Fruit fly (Drosophila melanogaster) whole organism, embryonic: Measurements from ENCODE around the gene bsk.

Source experiments
- ATbp ChIP-seq: fragments of 200-800 bp; sonication (Bioruptor generic); optimal IDR thresholded peaks from 2 replicates; lab custom pipeline; 2017; ENCODE audit warnings: missing biosample characterization, mild to moderate bottlenecking, missing genetic modification characterization, missing genetic modification reagents
- B-H2 ChIP-seq: fragments of 200-800 bp; sonication (Bioruptor generic); optimal IDR thresholded peaks from 2 replicates; lab custom pipeline; 2018; ENCODE audit warnings: missing biosample characterization, mild to moderate bottlenecking, missing genetic modification characterization
- CG10431 ChIP-seq: fragments of 200-800 bp; sonication (Bioruptor generic); optimal IDR thresholded peaks from 3 replicates; lab custom pipeline; 2018; ENCODE audit warnings: missing biosample characterization, mild to moderate bottlenecking, missing genetic modification characterization
- CG11723 ChIP-seq: fragments of 200-800 bp; sonication (Bioruptor generic); optimal IDR thresholded peaks from 2 replicates; lab custom pipeline; 2017; ENCODE audit warnings: missing biosample characterization, mild to moderate bottlenecking, missing genetic modification characterization
- CG1233 ChIP-seq: fragments of 200-800 bp; sonication (Bioruptor generic); optimal IDR thresholded peaks from 4 replicates; lab custom pipeline; 2018; ENCODE audit warnings: missing biosample characterization, mild to moderate bottlenecking, missing genetic modification characterization
- CG13296 ChIP-seq: fragments of 200-800 bp; sonication (Bioruptor generic); optimal IDR thresholded peaks from 3 replicates; lab custom pipeline; 2018; ENCODE audit warnings: missing biosample characterization, mild to moderate bottlenecking, missing genetic modification characterization
- CG14710 ChIP-seq: fragments of 200-800 bp; sonication (Bioruptor generic); optimal IDR thresholded peaks from 3 replicates; lab custom pipeline; 2019; ENCODE audit warnings: missing biosample characterization, mild to moderate bottlenecking, missing genetic modification characterization, moderate library complexity
- CG15696 ChIP-seq: fragments of 200-800 bp; sonication (Bioruptor generic); optimal IDR thresholded peaks from 2 replicates; lab custom pipeline; 2019; ENCODE audit warnings: missing biosample characterization, mild to moderate bottlenecking, missing genetic modification characterization, moderate library complexity
- CG1603 ChIP-seq: fragments of 200-800 bp; sonication (Bioruptor generic); optimal IDR thresholded peaks from 2 replicates; lab custom pipeline; 2019; ENCODE audit warnings: missing biosample characterization, mild to moderate bottlenecking, missing genetic modification characterization, moderate library complexity
- CG17912 ChIP-seq: fragments of 200-800 bp; sonication (Bioruptor generic); optimal IDR thresholded peaks from 2 replicates; lab custom pipeline; 2018; ENCODE audit warnings: missing biosample characterization, mild to moderate bottlenecking, missing genetic modification characterization
- CG18764 ChIP-seq: fragments of 200-800 bp; sonication (Bioruptor generic); optimal IDR thresholded peaks from 3 replicates; lab custom pipeline; 2016; ENCODE audit warnings: missing biosample characterization, missing genetic modification characterization
- CG2199 ChIP-seq: fragments of 200-800 bp; sonication (Bioruptor generic); IDR thresholded peaks from 3 replicates; pipeline ENCODE4 v1.3.6; 2022; ENCODE audit warnings: missing biosample characterization, missing genetic modification characterization
- CG2202 ChIP-seq: fragments of 200-800 bp; sonication (Bioruptor generic); optimal IDR thresholded peaks from 2 replicates; lab custom pipeline; 2018; ENCODE audit warnings: missing biosample characterization, mild to moderate bottlenecking, missing genetic modification characterization
- CG2712 ChIP-seq: fragments of 200-800 bp; optimal IDR thresholded peaks from 3 replicates; lab custom pipeline; 2019; ENCODE audit warnings: missing biosample characterization, mild to moderate bottlenecking, missing genetic modification characterization, moderate library complexity
- CG2875 ChIP-seq: fragments of 200-800 bp; sonication (Bioruptor generic); optimal IDR thresholded peaks from 2 replicates; lab custom pipeline; 2017; ENCODE audit warnings: missing biosample characterization, mild to moderate bottlenecking, missing genetic modification characterization, missing genetic modification reagents
- CG32767 ChIP-seq: fragments of 200-800 bp; sonication (Bioruptor generic); IDR thresholded peaks from 2 replicates; pipeline ENCODE4 v1.3.6; 2022; ENCODE audit warnings: missing biosample characterization, missing genetic modification characterization
- CG33213 ChIP-seq: fragments of 200-800 bp; sonication (Bioruptor generic); optimal IDR thresholded peaks from 3 replicates; lab custom pipeline; 2016; ENCODE audit warnings: missing biosample characterization, missing genetic modification characterization
- CG34422 ChIP-seq: fragments of 200-800 bp; sonication (Bioruptor generic); IDR thresholded peaks from 3 replicates; pipeline ENCODE4 v1.3.6; 2022; ENCODE audit warnings: missing biosample characterization, missing genetic modification characterization
- CG4707 ChIP-seq: fragments of 200-800 bp; sonication (Bioruptor generic); optimal IDR thresholded peaks from 2 replicates; lab custom pipeline; 2018; ENCODE audit warnings: missing biosample characterization, mild to moderate bottlenecking, missing genetic modification characterization, moderate library complexity
- CG5953 ChIP-seq: fragments of 200-800 bp; sonication (Bioruptor generic); IDR thresholded peaks from 2 replicates; pipeline ENCODE4 v1.3.6; 2022; ENCODE audit warnings: missing biosample characterization, missing genetic modification characterization
- CG6254 ChIP-seq: fragments of 200-800 bp; sonication (Bioruptor generic); optimal IDR thresholded peaks from 3 replicates; lab custom pipeline; 2017; ENCODE audit warnings: mild to moderate bottlenecking, missing biosample characterization, missing genetic modification reagents, missing genetic modification characterization
- CG7357 ChIP-seq: fragments of 200-800 bp; sonication (Bioruptor generic); IDR thresholded peaks from 3 replicates; pipeline ENCODE4 v1.3.6; 2022; ENCODE audit warnings: missing biosample characterization, missing genetic modification characterization
- CG8089 ChIP-seq: fragments of 200-800 bp; sonication (Bioruptor generic); optimal IDR thresholded peaks from 3 replicates; lab custom pipeline; 2016; ENCODE audit warnings: missing biosample characterization, missing genetic modification characterization
- CG8924 ChIP-seq: fragments of 200-800 bp; optimal IDR thresholded peaks from 3 replicates; lab custom pipeline; 2019; ENCODE audit warnings: missing biosample characterization, mild to moderate bottlenecking, missing genetic modification characterization, moderate library complexity
- CHES-1-like ChIP-seq: fragments of 200-800 bp; sonication (Bioruptor generic); optimal IDR thresholded peaks from 2 replicates; lab custom pipeline; 2016; ENCODE audit warnings: missing biosample characterization, missing genetic modification characterization
- CTCF ChIP-seq: fragments of 200-800 bp; sonication (Bioruptor generic); optimal IDR thresholded peaks from 2 replicates; lab custom pipeline; 2017; ENCODE audit warnings: missing biosample characterization, mild to moderate bottlenecking, missing genetic modification characterization, moderate library complexity
- D ChIP-seq, 2 experiments: fragments of 200-800 bp in 1 of 2; fragments of >200 bp in 1 of 2; sonication (Bioruptor generic) in 1 of 2; optimal IDR thresholded peaks; 2 replicates in 1 of 2; 3 replicates in 1 of 2; lab custom pipeline; 2017; ENCODE audit warnings: mild to moderate bottlenecking in 1 of 2, missing biosample characterization in 1 of 2, missing genetic modification characterization in 1 of 2, missing genetic modification reagents in 1 of 2
- Fer1 ChIP-seq: fragments of 200-800 bp; sonication (Bioruptor generic); optimal IDR thresholded peaks from 2 replicates; lab custom pipeline; 2017; ENCODE audit warnings: missing biosample characterization, mild to moderate bottlenecking, missing genetic modification characterization
- HmgZ ChIP-seq: fragments of 200-800 bp; sonication (Bioruptor generic); optimal IDR thresholded peaks from 2 replicates; lab custom pipeline; 2018; ENCODE audit warnings: missing biosample characterization, mild to moderate bottlenecking, missing genetic modification characterization
- Kr ChIP-seq: fragments of 200-800 bp; sonication (Bioruptor generic); optimal IDR thresholded peaks from 2 replicates; lab custom pipeline; 2017; ENCODE audit warnings: missing biosample characterization, mild to moderate bottlenecking, missing genetic modification characterization
- Med ChIP-seq: fragments of 200-800 bp; sonication (Bioruptor generic); peaks from one replicate; lab custom pipeline; 2016; ENCODE audit warnings: missing biosample characterization, missing genetic modification characterization, mild to moderate bottlenecking, inconsistent platforms, moderate library complexity
- NC2β ChIP-seq: fragments of 200-800 bp; sonication (Bioruptor generic); optimal IDR thresholded peaks from 2 replicates; lab custom pipeline; 2016; ENCODE audit warnings: missing biosample characterization, missing genetic modification characterization
- Neu2 ChIP-seq: fragments of 200-800 bp; sonication (Bioruptor generic); optimal IDR thresholded peaks from 3 replicates; lab custom pipeline; 2016; ENCODE audit warnings: missing biosample characterization, missing genetic modification characterization, borderline replicate concordance
- Xrp1 ChIP-seq: fragments of 200-800 bp; sonication (Bioruptor generic); IDR thresholded peaks from 2 replicates; pipeline ENCODE4 v1.3.6; 2022; ENCODE audit warnings: missing biosample characterization, missing genetic modification characterization
- al ChIP-seq: fragments of 200-800 bp; sonication (Bioruptor generic); IDR thresholded peaks from 2 replicates; pipeline ENCODE4 v1.3.6; 2022; ENCODE audit warnings: missing biosample characterization, missing genetic modification characterization
- cg ChIP-seq: fragments of 200-800 bp; sonication (Bioruptor generic); optimal IDR thresholded peaks from 3 replicates; lab custom pipeline; 2019; ENCODE audit warnings: missing biosample characterization, mild to moderate bottlenecking, missing genetic modification characterization, moderate library complexity
- chm ChIP-seq: fragments of 200-800 bp; sonication (Bioruptor generic); IDR thresholded peaks from 2 replicates; pipeline ENCODE4 v1.3.6; 2022; ENCODE audit warnings: missing biosample characterization, missing genetic modification characterization
- dmrt11E ChIP-seq: fragments of 200-800 bp; sonication (Bioruptor generic); optimal IDR thresholded peaks from 3 replicates; lab custom pipeline; 2018; ENCODE audit warnings: missing biosample characterization, mild to moderate bottlenecking, missing genetic modification characterization, moderate library complexity
- grn ChIP-seq: fragments of 200-800 bp; sonication (Bioruptor generic); optimal IDR thresholded peaks from 3 replicates; lab custom pipeline; 2017; ENCODE audit warnings: missing biosample characterization, missing genetic modification characterization
- ham ChIP-seq: fragments of 200-800 bp; sonication (Bioruptor generic); IDR thresholded peaks from 2 replicates; pipeline ENCODE4 v1.3.6; 2022; ENCODE audit warnings: missing biosample characterization, missing genetic modification characterization
- hbn ChIP-seq: fragments of 200-800 bp; sonication (Bioruptor generic); IDR thresholded peaks from 2 replicates; pipeline ENCODE4 v1.3.6; 2022; ENCODE audit warnings: missing biosample characterization, missing genetic modification characterization; ENCODE audit not compliant: partially characterized antibody
- lola ChIP-seq, 3 experiments: fragments of >200 bp in 2 of 3; fragments of 200-800 bp in 1 of 3; sonication (Bioruptor generic) in 1 of 3; optimal IDR thresholded peaks; 2 replicates each; lab custom pipeline; 2017 to 2019; ENCODE audit warnings: missing biosample characterization in 3 of 3, missing genetic modification characterization in 3 of 3, mild to moderate bottlenecking in 1 of 3, moderate library complexity in 1 of 3
- onecut ChIP-seq: fragments of 200-800 bp; sonication (Bioruptor generic); IDR thresholded peaks from 2 replicates; pipeline ENCODE4 v1.3.6; 2022; ENCODE audit warnings: missing biosample characterization, missing genetic modification characterization
- p53 ChIP-seq: fragments of 200-800 bp; sonication (Bioruptor generic); optimal IDR thresholded peaks from 2 replicates; lab custom pipeline; 2016; ENCODE audit warnings: missing biosample characterization, missing genetic modification characterization
- seq ChIP-seq: fragments of 200-800 bp; sonication (Bioruptor generic); IDR thresholded peaks from 2 replicates; pipeline ENCODE4 v1.3.6; 2022; ENCODE audit warnings: missing biosample characterization, missing genetic modification characterization
- sqz ChIP-seq: fragments of 200-800 bp; sonication (Bioruptor generic); optimal IDR thresholded peaks from 3 replicates; lab custom pipeline; 2018; ENCODE audit warnings: missing biosample characterization, mild to moderate bottlenecking, missing genetic modification characterization
- sug ChIP-seq: fragments of 200-800 bp; optimal IDR thresholded peaks from 2 replicates; lab custom pipeline; 2019; ENCODE audit warnings: missing biosample characterization, mild to moderate bottlenecking, missing genetic modification characterization, moderate library complexity
- twi ChIP-seq: fragments of 200-800 bp; optimal IDR thresholded peaks from 2 replicates; lab custom pipeline; 2019; ENCODE audit warnings: missing biosample characterization, mild to moderate bottlenecking, missing genetic modification characterization, moderate library complexity
- wek ChIP-seq: fragments of 200-800 bp; sonication (Bioruptor generic); optimal IDR thresholded peaks from 3 replicates; lab custom pipeline; 2018; ENCODE audit warnings: missing biosample characterization, mild to moderate bottlenecking, missing genetic modification characterization, moderate library complexity

Gene bsk

dm6 chr2L:10249655-10250202 lies 572 bp downstream of the bsk start (continued):
- TF ChIP-seq D (optimal IDR thresholded peaks at IDR 0.05; lab: Kevin White, UChicago), result no peak
- peak; percentile 57 for TF ChIP-seq D (GFP tag; optimal IDR thresholded peaks at IDR 0.05; lab: Kevin White, UChicago)
- peak; percentile 80 for TF ChIP-seq CG13296 (GFP tag; lab: Kevin White, UChicago)
- TF ChIP-seq cg, result peak; percentile 79
- peak; percentile 64 for TF ChIP-seq Xrp1 (GFP tag; lab: Robert Waterston, UW)
- TF ChIP-seq CG32767 (GFP tag; lab: Robert Waterston, UW), result peak; percentile 69; the same call in 1 of the 2 replicates
- TF ChIP-seq Neu2, result peak; percentile 35
- TF ChIP-seq grn, result peak; percentile 20
- TF ChIP-seq Med (GFP tag; lab: Kevin White, UChicago), result peak; percentile 73
- TF ChIP-seq p53, result peak; percentile 76
- TF ChIP-seq twi (tag; lab: Kevin White, UChicago), result peak; percentile 53
- peak; percentile 0 for TF ChIP-seq HmgZ (tag; lab: Kevin White, UChicago)
- TF ChIP-seq Fer1 (GFP tag; lab: Kevin White, UChicago), result peak; percentile 49
- TF ChIP-seq CG2202 (tag; lab: Kevin White, UChicago), result peak; percentile 30
- 0 out of 3 replicates have a peak, but pooled peaks have one; percentile 39 for TF ChIP-seq CG34422
- TF ChIP-seq CG1233, result peak; percentile 78
- peak; percentile 9 for TF ChIP-seq CG2712 (tag; lab: Kevin White, UChicago)
- TF ChIP-seq CTCF (GFP tag; lab: Kevin White, UChicago), result no peak
- peak; percentile 60 for TF ChIP-seq CG4707 (GFP tag; lab: Kevin White, UChicago)
- peak; percentile 31 for TF ChIP-seq B-H2 (GFP tag; lab: Kevin White, UChicago)
- peak; percentile 80 for TF ChIP-seq onecut (GFP tag; lab: Robert Waterston, UW)
- peak; percentile 80 for TF ChIP-seq chm (GFP tag; lab: Robert Waterston, UW)
- no peak for TF ChIP-seq ATbp (GFP tag; lab: Kevin White, UChicago)
- TF ChIP-seq CG5953 (GFP tag; lab: Robert Waterston, UW), result no peak
- TF ChIP-seq CG33213 (GFP tag; lab: Kevin White, UChicago), result peak; percentile 41
- peak; percentile 33 for TF ChIP-seq CG8924 (tag; lab: Kevin White, UChicago)
- peak; percentile 19 for TF ChIP-seq CG1603 (tag; lab: Kevin White, UChicago)
- peak; percentile 27 for TF ChIP-seq CG2875
- TF ChIP-seq CG7357, result no peak
- TF ChIP-seq CG6254, result peak; percentile 11
- peak; percentile 27 for TF ChIP-seq CG11723 (GFP tag; lab: Kevin White, UChicago)
- TF ChIP-seq CG14710 (tag; lab: Kevin White, UChicago), result peak; percentile 50
- TF ChIP-seq sug (tag; lab: Kevin White, UChicago), result peak; percentile 16
- TF ChIP-seq CG15696 (tag; lab: Kevin White, UChicago), result peak; percentile 83
- TF ChIP-seq CG2199 (GFP tag; lab: Robert Waterston, UW), result peak; percentile 51; the same call in 1 of the 3 replicates
- TF ChIP-seq seq (GFP tag; lab: Robert Waterston, UW), result no peak; the same call in 1 of the 2 replicates
- no peak for TF ChIP-seq NC2β (GFP tag; lab: Kevin White, UChicago)
- TF ChIP-seq lola (GFP tag; optimal IDR thresholded peaks at IDR 0.05; lab: Kevin White, UChicago), result peak in 1 of 3 experiments; percentile 51
- peak; percentile 19 for TF ChIP-seq CG10431 (GFP tag; lab: Kevin White, UChicago)
- TF ChIP-seq hbn, result no peak
- peak; percentile 44 for TF ChIP-seq CG17912 (GFP tag; lab: Kevin White, UChicago)
- peak; percentile 26 for TF ChIP-seq CG8089
- TF ChIP-seq wek (GFP tag; lab: Kevin White, UChicago), result peak; percentile 70
- TF ChIP-seq ham (GFP tag; lab: Robert Waterston, UW), result no peak
- peak; percentile 15 for TF ChIP-seq CHES-1-like (GFP tag; lab: Kevin White, UChicago)
- no peak for TF ChIP-seq al (GFP tag; lab: Robert Waterston, UW)
- TF ChIP-seq sqz (GFP tag; lab: Kevin White, UChicago), result peak; percentile 64
- peak; percentile 39 for TF ChIP-seq dmrt11E
- TF ChIP-seq Kr (GFP tag; lab: Kevin White, UChicago), result peak; percentile 49
- no peak for TF ChIP-seq CG18764 (GFP tag; lab: Kevin White, UChicago)
